Fruit fly (Drosophila melanogaster) whole organism, wandering third instar larva: Measurements from ENCODE around the gene dwg.

Experiments used
- CG32264 ChIP-seq: fragments of 200-800 bp; sonication (Bioruptor generic); optimal IDR thresholded peaks from 2 replicates; lab custom pipeline; 2016; ENCODE audit warnings: missing biosample characterization, missing genetic modification characterization
- Dfd ChIP-seq: fragments of >200 bp; optimal IDR thresholded peaks from 2 replicates; lab custom pipeline; 2017; ENCODE audit warnings: missing biosample characterization, missing genetic modification characterization
- Myc ChIP-seq: fragments of >200 bp; optimal IDR thresholded peaks from 2 replicates; lab custom pipeline; 2017
- N ChIP-seq: fragments of >200 bp; optimal IDR thresholded peaks from 2 replicates; lab custom pipeline; 2018; ENCODE audit warnings: missing biosample characterization, missing external identifiers, missing genetic modification characterization
- OdsH ChIP-seq: fragments of 200-800 bp; sonication (Bioruptor generic); optimal IDR thresholded peaks from 2 replicates; lab custom pipeline; 2016; ENCODE audit warnings: missing biosample characterization, mild to moderate bottlenecking, missing genetic modification characterization
- br ChIP-seq: fragments of 200-800 bp; sonication (Bioruptor generic); optimal IDR thresholded peaks from 2 replicates; lab custom pipeline; 2016; ENCODE audit warnings: missing biosample characterization, missing genetic modification characterization
- dmrt93B ChIP-seq: fragments of 200-800 bp; sonication (Bioruptor generic); optimal IDR thresholded peaks from 2 replicates; lab custom pipeline; 2018; ENCODE audit warnings: missing biosample characterization, mild to moderate bottlenecking, missing genetic modification characterization
- fru ChIP-seq: fragments of 200-800 bp; sonication (Bioruptor generic); optimal IDR thresholded peaks from 3 replicates; lab custom pipeline; 2016; ENCODE audit warnings: missing biosample characterization, mild to moderate bottlenecking, missing genetic modification characterization
- lola ChIP-seq: fragments of >200 bp; optimal IDR thresholded peaks from 2 replicates; lab custom pipeline; 2017; ENCODE audit warnings: missing biosample characterization, missing genetic modification characterization
- pan ChIP-seq: fragments of >200 bp; optimal IDR thresholded peaks from 2 replicates; lab custom pipeline; 2017
- psq ChIP-seq: fragments of 200-800 bp; sonication (Bioruptor generic); optimal IDR thresholded peaks from 3 replicates; lab custom pipeline; 2017; ENCODE audit warnings: missing biosample characterization, mild to moderate bottlenecking, missing genetic modification characterization, moderate library complexity
- usp ChIP-seq: fragments of >200 bp; optimal IDR thresholded peaks from 2 replicates; lab custom pipeline; 2017; ENCODE audit warnings: missing biosample characterization, missing genetic modification characterization

dm6 chrX:2727506-2727905 lies at the start of gene dwg:
- TF ChIP-seq usp (GFP tag; lab: Kevin White, UChicago) (no peak), pan (lab: Kevin White, UChicago) (no peak), CG32264 (GFP tag; lab: Kevin White, UChicago) (no peak), br (GFP tag; lab: Kevin White, UChicago) (no peak), dmrt93B (GFP tag; lab: Kevin White, UChicago) (no peak), Dfd (GFP tag; lab: Kevin White, UChicago) (no peak), OdsH (GFP tag; lab: Kevin White, UChicago) (no peak), N (GFP tag; lab: Kevin White, UChicago) (no peak), psq (GFP tag; lab: Kevin White, UChicago) (no peak), fru (GFP tag; lab: Kevin White, UChicago) (no peak), lola (GFP tag; lab: Kevin White, UChicago) (no peak), Myc (lab: Kevin White, UChicago) (no peak)
